Fruit fly (Drosophila melanogaster) whole organism, pupa: ENCODE measurements around the gene CG13862.

Source experiments
- CG14655 ChIP-seq: fragments of 200-800 bp; sonication (Bioruptor generic); optimal IDR thresholded peaks from 3 replicates; lab custom pipeline; 2017; ENCODE audit warnings: mild to moderate bottlenecking, missing biosample characterization, missing genetic modification reagents, missing genetic modification characterization
- CG9948 ChIP-seq: fragments of 200-800 bp; sonication (Bioruptor generic); optimal IDR thresholded peaks from 2 replicates; lab custom pipeline; 2018; ENCODE audit warnings: missing biosample characterization, mild to moderate bottlenecking, missing genetic modification characterization, moderate library complexity
- EcR ChIP-seq: fragments of 200-800 bp; sonication (Bioruptor generic); optimal IDR thresholded peaks from 3 replicates; lab custom pipeline; 2019; ENCODE audit warnings: missing biosample characterization, missing genetic modification characterization, mild to moderate bottlenecking, moderate library complexity, missing genetic modification reagents
- Pif1A ChIP-seq: fragments of 200-800 bp; sonication (Bioruptor generic); optimal IDR thresholded peaks from 3 replicates; lab custom pipeline; 2016; ENCODE audit warnings: missing biosample characterization, missing genetic modification characterization
- fd96Ca ChIP-seq: fragments of 200-800 bp; sonication (Bioruptor generic); IDR thresholded peaks from 3 replicates; pipeline ENCODE4 v1.3.6; 2022; ENCODE audit warnings: missing biosample characterization, missing genetic modification characterization

- TF ChIP-seq Pif1A (GFP tag; lab: Kevin White, UChicago): no peak
- TF ChIP-seq CG9948 (tag; lab: Kevin White, UChicago): no peak
- no peak for TF ChIP-seq EcR (GFP tag; lab: Kevin White, UChicago)
- TF ChIP-seq fd96Ca (GFP tag; lab: Robert Waterston, UW): no peak
- no peak for TF ChIP-seq CG14655
Measured at dm6 chr3R:22288305-22288704, 43.5 kb upstream of the CG13862 start.
